Fruit fly (Drosophila melanogaster) S2 (cell line): ENCODE data around the gene snz.

Experiments
- CG8478 ChIP-seq: fragments of >200 bp; optimal IDR thresholded peaks from 2 replicates; lab custom pipeline; 2018
- CTCF ChIP-seq, 2 experiments: fragments of >200 bp; optimal IDR thresholded peaks; 2 replicates each; lab custom pipeline; 2018

- TF ChIP-seq CG8478 (lab: Kevin White, UChicago): no peak
- no peak for TF ChIP-seq CTCF (optimal IDR thresholded peaks at IDR 0.05; lab: Kevin White, UChicago)
Observed at dm6 chrX:7900659-7901058, 11.2 kb upstream of the snz start.
